Fruit fly (Drosophila melanogaster): Measurements from ENCODE around the gene Grip71.

- TF ChIP-seq h (optimal IDR thresholded peaks at IDR 0.05), result no peak
- TF ChIP-seq insv (optimal IDR thresholded peaks at IDR 0.05), result no peak
- TF ChIP-seq psq (optimal IDR thresholded peaks at IDR 0.05), result no peak
Measured at dm6 chr2L:18681903-18682302, 26.7 kb upstream of the Grip71 start, which contains the start of gene tos.

Measured in Kc167 (cell line).